Fruit fly (Drosophila melanogaster) whole organism, embryonic: ENCODE results near the gene lectin-37Da.
A peak's percentile ranks its signal among the peaks of the same experiment; 100 is the strongest.

ENCODE experiments used
- Asciz ChIP-seq: fragments of 200-800 bp; sonication (Bioruptor generic); optimal IDR thresholded peaks from 2 replicates; lab custom pipeline; 2017; ENCODE audit warnings: missing biosample characterization, mild to moderate bottlenecking, missing genetic modification characterization, missing genetic modification reagents
- Atf-2 ChIP-seq: fragments of 200-800 bp; sonication (Bioruptor generic); optimal IDR thresholded peaks from 2 replicates; lab custom pipeline; 2016; ENCODE audit warnings: missing biosample characterization, missing genetic modification characterization
- CG11560 ChIP-seq: fragments of 200-800 bp; sonication (Bioruptor generic); IDR thresholded peaks from 3 replicates; pipeline ENCODE4 v1.3.6; 2022; ENCODE audit warnings: missing biosample characterization, missing genetic modification characterization
- CG11696 ChIP-seq: fragments of 200-800 bp; sonication (Bioruptor generic); IDR thresholded peaks from 2 replicates; pipeline ENCODE4 v1.3.6; 2022; ENCODE audit warnings: missing biosample characterization, missing genetic modification characterization
- CG13287 ChIP-seq: fragments of 200-800 bp; sonication (Bioruptor generic); IDR thresholded peaks from 2 replicates; pipeline ENCODE4 v1.3.6; 2022; ENCODE audit warnings: missing biosample characterization, missing genetic modification characterization; ENCODE audit not compliant: partially characterized antibody
- CG13894 ChIP-seq: fragments of 200-800 bp; sonication (Bioruptor generic); optimal IDR thresholded peaks from 3 replicates; lab custom pipeline; 2018; ENCODE audit warnings: missing biosample characterization, mild to moderate bottlenecking, missing genetic modification characterization, moderate library complexity
- CG14860 ChIP-seq: fragments of 200-800 bp; sonication (Bioruptor generic); IDR thresholded peaks from 3 replicates; pipeline ENCODE4 v1.3.6; 2022; ENCODE audit warnings: missing biosample characterization, missing genetic modification characterization; ENCODE audit not compliant: partially characterized antibody
- CG15269 ChIP-seq: fragments of 200-800 bp; sonication (Bioruptor generic); optimal IDR thresholded peaks from 2 replicates; lab custom pipeline; 2018; ENCODE audit warnings: missing biosample characterization, mild to moderate bottlenecking, missing genetic modification characterization, moderate library complexity
- CG18011 ChIP-seq: fragments of 200-800 bp; sonication (Bioruptor generic); optimal IDR thresholded peaks from 2 replicates; lab custom pipeline; 2017; ENCODE audit warnings: missing biosample characterization, missing genetic modification characterization, mild to moderate bottlenecking, moderate library complexity, missing genotype
- CG2712 ChIP-seq: fragments of 200-800 bp; optimal IDR thresholded peaks from 3 replicates; lab custom pipeline; 2019; ENCODE audit warnings: missing biosample characterization, mild to moderate bottlenecking, missing genetic modification characterization, moderate library complexity
- CG2889 ChIP-seq: fragments of 200-800 bp; sonication (Bioruptor generic); IDR thresholded peaks from 3 replicates; pipeline ENCODE4 v1.3.6; 2022; ENCODE audit warnings: missing biosample characterization, missing genetic modification characterization
- CG30403 ChIP-seq: fragments of 200-800 bp; sonication (Bioruptor generic); optimal IDR thresholded peaks from 3 replicates; lab custom pipeline; 2016; ENCODE audit warnings: missing biosample characterization, missing genetic modification characterization
- CG3281 ChIP-seq: fragments of 200-800 bp; sonication (Bioruptor generic); optimal IDR thresholded peaks from 3 replicates; lab custom pipeline; 2017; ENCODE audit warnings: missing biosample characterization, mild to moderate bottlenecking, missing genetic modification characterization
- CG5953 ChIP-seq: fragments of 200-800 bp; sonication (Bioruptor generic); IDR thresholded peaks from 2 replicates; pipeline ENCODE4 v1.3.6; 2022; ENCODE audit warnings: missing biosample characterization, missing genetic modification characterization
- CG6791 ChIP-seq: fragments of 200-800 bp; sonication (Bioruptor generic); IDR thresholded peaks from 3 replicates; pipeline ENCODE4 v1.3.6; 2022; ENCODE audit warnings: missing biosample characterization, missing genetic modification characterization; ENCODE audit not compliant: partially characterized antibody
- Dad ChIP-seq: fragments of 200-800 bp; sonication (Bioruptor generic); optimal IDR thresholded peaks from 3 replicates; lab custom pipeline; 2016; ENCODE audit warnings: missing biosample characterization, missing genetic modification characterization
- Deaf1 ChIP-seq: fragments of 200-800 bp; optimal IDR thresholded peaks from 3 replicates; lab custom pipeline; 2019; ENCODE audit warnings: missing biosample characterization, mild to moderate bottlenecking, missing genetic modification characterization, moderate library complexity
- Fer2 ChIP-seq: fragments of 200-800 bp; sonication (Bioruptor generic); optimal IDR thresholded peaks from 2 replicates; lab custom pipeline; 2018; ENCODE audit warnings: missing biosample characterization, mild to moderate bottlenecking, missing genetic modification characterization, moderate library complexity
- Gug ChIP-seq: fragments of 200-800 bp; sonication (Bioruptor generic); IDR thresholded peaks from 4 replicates; pipeline ENCODE4 v1.3.6; 2022; ENCODE audit warnings: missing biosample characterization, missing genetic modification characterization
- H15 ChIP-seq: fragments of 200-800 bp; sonication (Bioruptor generic); IDR thresholded peaks from 3 replicates; pipeline ENCODE4 v1.3.6; 2022; ENCODE audit warnings: missing biosample characterization, missing genetic modification characterization
- HHEX ChIP-seq: fragments of 200-800 bp; sonication (Bioruptor generic); optimal IDR thresholded peaks from 3 replicates; lab custom pipeline; 2017; ENCODE audit warnings: missing biosample characterization, mild to moderate bottlenecking, missing genetic modification characterization, missing genetic modification reagents
- Hey ChIP-seq: fragments of 200-800 bp; sonication (Bioruptor generic); optimal IDR thresholded peaks from 3 replicates; lab custom pipeline; 2018; ENCODE audit warnings: missing biosample characterization, mild to moderate bottlenecking, missing genetic modification characterization
- Hr78 ChIP-seq, 2 experiments: fragments of 200-800 bp in 1 of 2; fragments of >200 bp in 1 of 2; sonication (Bioruptor generic) in 1 of 2; optimal IDR thresholded peaks; 2 replicates each; lab custom pipeline; 2017 to 2019; ENCODE audit warnings: missing biosample characterization in 2 of 2, missing genetic modification characterization in 2 of 2, mild to moderate bottlenecking in 1 of 2, moderate library complexity in 1 of 2
- Mad ChIP-seq: fragments of 200-800 bp; sonication (Bioruptor generic); optimal IDR thresholded peaks from 2 replicates; lab custom pipeline; 2016; ENCODE audit warnings: missing biosample characterization, missing genetic modification characterization
- Side ChIP-seq: fragments of 200-800 bp; sonication (Bioruptor generic); optimal IDR thresholded peaks from 2 replicates; lab custom pipeline; 2016; ENCODE audit warnings: missing biosample characterization, missing genetic modification characterization
- Usf ChIP-seq: fragments of 200-800 bp; sonication (Bioruptor generic); optimal IDR thresholded peaks from 2 replicates; lab custom pipeline; 2017; ENCODE audit warnings: missing genotype, missing biosample characterization, missing genetic modification characterization
- Xbp1 ChIP-seq: fragments of 200-800 bp; sonication (Bioruptor generic); optimal IDR thresholded peaks from 3 replicates; lab custom pipeline; 2016; ENCODE audit warnings: missing biosample characterization, mild to moderate bottlenecking, missing genetic modification characterization
- ap ChIP-seq: fragments of 200-800 bp; sonication (Bioruptor generic); IDR thresholded peaks from 2 replicates; pipeline ENCODE4 v1.3.6; 2022; ENCODE audit warnings: missing biosample characterization, missing genetic modification characterization
- caup ChIP-seq: fragments of 200-800 bp; sonication (Bioruptor generic); optimal IDR thresholded peaks from 3 replicates; lab custom pipeline; 2017; ENCODE audit warnings: missing biosample characterization, mild to moderate bottlenecking, missing genetic modification characterization, moderate library complexity; ENCODE audit not compliant: severe bottlenecking
- chm ChIP-seq: fragments of 200-800 bp; sonication (Bioruptor generic); IDR thresholded peaks from 2 replicates; pipeline ENCODE4 v1.3.6; 2022; ENCODE audit warnings: missing biosample characterization, missing genetic modification characterization
- crol ChIP-seq: fragments of 200-800 bp; sonication (Bioruptor generic); IDR thresholded peaks from 2 replicates; pipeline ENCODE4 v1.3.6; 2022; ENCODE audit warnings: missing biosample characterization, missing genetic modification characterization
- dan ChIP-seq: fragments of 200-800 bp; sonication (Bioruptor generic); IDR thresholded peaks from 2 replicates; pipeline ENCODE4 v1.3.6; 2022; ENCODE audit warnings: missing biosample characterization, missing genetic modification characterization
- disco-r ChIP-seq: fragments of 200-800 bp; sonication (Bioruptor generic); optimal IDR thresholded peaks from 2 replicates; lab custom pipeline; 2016; ENCODE audit warnings: missing biosample characterization, missing genetic modification characterization
- dmrt99B ChIP-seq: fragments of 200-800 bp; sonication (Bioruptor generic); optimal IDR thresholded peaks from 2 replicates; lab custom pipeline; 2018; ENCODE audit warnings: missing biosample characterization, mild to moderate bottlenecking, missing genetic modification characterization, moderate library complexity
- ems ChIP-seq: fragments of 200-800 bp; sonication (Bioruptor generic); optimal IDR thresholded peaks from 3 replicates; lab custom pipeline; 2016; ENCODE audit warnings: missing biosample characterization, missing genetic modification characterization
- ewg ChIP-seq: fragments of 200-800 bp; sonication (Bioruptor generic); optimal IDR thresholded peaks from 3 replicates; lab custom pipeline; 2017; ENCODE audit warnings: mild to moderate bottlenecking, missing biosample characterization, missing genetic modification reagents, missing genetic modification characterization
- fru ChIP-seq: fragments of >200 bp; optimal IDR thresholded peaks from 2 replicates; lab custom pipeline; 2017
- gfzf ChIP-seq: fragments of 200-800 bp; sonication (Bioruptor generic); optimal IDR thresholded peaks from 2 replicates; lab custom pipeline; 2016; ENCODE audit warnings: missing biosample characterization, mild to moderate bottlenecking, missing genetic modification characterization, moderate library complexity
- her ChIP-seq: fragments of 200-800 bp; sonication (Bioruptor generic); optimal IDR thresholded peaks from 2 replicates; lab custom pipeline; 2016; ENCODE audit warnings: missing biosample characterization, missing genetic modification characterization
- mam ChIP-seq: fragments of 200-800 bp; sonication (Bioruptor generic); optimal IDR thresholded peaks from 3 replicates; lab custom pipeline; 2016; ENCODE audit warnings: missing biosample characterization, missing genetic modification characterization
- odd ChIP-seq: fragments of 200-800 bp; sonication (Bioruptor generic); optimal IDR thresholded peaks from 2 replicates; lab custom pipeline; 2017; ENCODE audit warnings: missing biosample characterization, mild to moderate bottlenecking, missing genetic modification characterization
- run ChIP-seq: fragments of 200-800 bp; sonication (Bioruptor generic); optimal IDR thresholded peaks from 3 replicates; lab custom pipeline; 2018; ENCODE audit warnings: missing biosample characterization, mild to moderate bottlenecking, missing genetic modification characterization
- sc ChIP-seq, 3 experiments: fragments of >200 bp in 2 of 3; fragments of 200-800 bp in 1 of 3; sonication (Bioruptor generic) in 1 of 3; optimal IDR thresholded peaks; 2 replicates in 2 of 3; 3 replicates in 1 of 3; lab custom pipeline; 2017; ENCODE audit warnings: mild to moderate bottlenecking in 1 of 3, missing biosample characterization in 1 of 3, missing genetic modification characterization in 1 of 3, missing genetic modification reagents in 1 of 3
- seq ChIP-seq: fragments of 200-800 bp; sonication (Bioruptor generic); IDR thresholded peaks from 2 replicates; pipeline ENCODE4 v1.3.6; 2022; ENCODE audit warnings: missing biosample characterization, missing genetic modification characterization
- unc-4 ChIP-seq: fragments of 200-800 bp; sonication (Bioruptor generic); IDR thresholded peaks from 2 replicates; pipeline ENCODE4 v1.3.6; 2022; ENCODE audit warnings: missing biosample characterization, missing genetic modification characterization; ENCODE audit not compliant: partially characterized antibody
- usp ChIP-seq: fragments of >200 bp; optimal IDR thresholded peaks from 2 replicates; lab custom pipeline; 2017; ENCODE audit warnings: missing biosample characterization, missing genetic modification characterization
- vnd ChIP-seq: fragments of 200-800 bp; sonication (Bioruptor generic); IDR thresholded peaks from 3 replicates; pipeline ENCODE4 v1.3.6; 2022; ENCODE audit warnings: missing biosample characterization, missing genetic modification characterization; ENCODE audit not compliant: partially characterized antibody
- zen ChIP-seq: fragments of 200-800 bp; sonication (Bioruptor generic); optimal IDR thresholded peaks from 3 replicates; lab custom pipeline; 2018; ENCODE audit warnings: missing biosample characterization, mild to moderate bottlenecking, missing genetic modification characterization, moderate library complexity
- zfh1 ChIP-seq: fragments of 200-800 bp; sonication (Bioruptor generic); IDR thresholded peaks from 3 replicates; pipeline ENCODE4 v1.3.6; 2022; ENCODE audit warnings: missing biosample characterization, missing genetic modification characterization

lectin-37Da gene

dm6 chr2L:19452535-19453317 is 34.6 kb downstream of the lectin-37Da start (continued):
- peak; percentile 99 for TF ChIP-seq CG3281
- TF ChIP-seq CG30403 (GFP tag; lab: Kevin White, UChicago), result peak; percentile 25
- TF ChIP-seq odd (GFP tag; lab: Kevin White, UChicago), result peak; percentile 7
- no peak for TF ChIP-seq disco-r (GFP tag; lab: Kevin White, UChicago)
- TF ChIP-seq chm (GFP tag; lab: Robert Waterston, UW), result no peak
- no peak for TF ChIP-seq CG18011 (GFP tag; lab: Kevin White, UChicago)
- TF ChIP-seq CG14860 (GFP tag; lab: Robert Waterston, UW), result no peak
- TF ChIP-seq Mad (GFP tag; lab: Kevin White, UChicago), result no peak
- peak; percentile 87 for TF ChIP-seq ewg (GFP tag; lab: Kevin White, UChicago)
- TF ChIP-seq HHEX (GFP tag; lab: Kevin White, UChicago), result no peak
- TF ChIP-seq CG2889 (GFP tag; lab: Robert Waterston, UW), result no peak
- TF ChIP-seq vnd (GFP tag; lab: Robert Waterston, UW), result no peak
- no peak for TF ChIP-seq H15 (GFP tag; lab: Robert Waterston, UW)
- no peak for TF ChIP-seq Fer2 (tag; lab: Kevin White, UChicago)
- no peak for TF ChIP-seq dan (GFP tag; lab: Robert Waterston, UW)
- no peak for TF ChIP-seq Asciz (GFP tag; lab: Kevin White, UChicago)
- TF ChIP-seq her (GFP tag; lab: Kevin White, UChicago), result peak; percentile 0
- TF ChIP-seq ems, result peak; percentile 1
- TF ChIP-seq Deaf1 (tag; lab: Kevin White, UChicago), result no peak
- TF ChIP-seq ap (GFP tag; lab: Robert Waterston, UW), result no peak
- TF ChIP-seq Dad (GFP tag; lab: Kevin White, UChicago), result no peak
- no peak for TF ChIP-seq Gug (GFP tag; lab: Robert Waterston, UW)
- no peak for TF ChIP-seq CG11560 (tag; lab: Robert Waterston, UW)
- TF ChIP-seq CG11696 (GFP tag; lab: Robert Waterston, UW), result no peak
- TF ChIP-seq seq, result no peak
- no peak for TF ChIP-seq CG13894 (tag; lab: Kevin White, UChicago)
- TF ChIP-seq Xbp1 (GFP tag; lab: Kevin White, UChicago), result peak; percentile 5
- peak; percentile 36 for TF ChIP-seq mam (GFP tag; lab: Kevin White, UChicago)
- no peak for TF ChIP-seq fru (lab: Kevin White, UChicago)
- TF ChIP-seq CG2712, result no peak
- TF ChIP-seq Side (GFP tag; lab: Kevin White, UChicago), result no peak
- no peak for TF ChIP-seq gfzf
- TF ChIP-seq unc-4 (GFP tag; lab: Robert Waterston, UW), result no peak
- TF ChIP-seq crol (GFP tag; lab: Robert Waterston, UW), result no peak
- no peak for TF ChIP-seq zfh1 (GFP tag; lab: Robert Waterston, UW)
- peak; percentile 40; the same call in 1 of the 3 replicates for TF ChIP-seq CG6791
- TF ChIP-seq dmrt99B (tag; lab: Kevin White, UChicago), result no peak
- TF ChIP-seq Usf (GFP tag; lab: Kevin White, UChicago), result no peak
- TF ChIP-seq CG5953 (GFP tag; lab: Robert Waterston, UW), result no peak
- TF ChIP-seq Hey (tag; lab: Kevin White, UChicago), result no peak
- no peak for TF ChIP-seq caup (GFP tag; lab: Kevin White, UChicago)
- TF ChIP-seq CG13287 (GFP tag; lab: Robert Waterston, UW), result peak; percentile 39
- no peak for TF ChIP-seq usp (GFP tag; lab: Kevin White, UChicago)
- no peak for TF ChIP-seq run
- no peak for TF ChIP-seq sc (optimal IDR thresholded peaks at IDR 0.05; lab: Kevin White, UChicago)
- no peak for TF ChIP-seq sc (GFP tag; optimal IDR thresholded peaks at IDR 0.05; lab: Kevin White, UChicago)
- TF ChIP-seq Hr78 (GFP tag; optimal IDR thresholded peaks at IDR 0.05; lab: Kevin White, UChicago), result no peak
- peak; percentile 31 for TF ChIP-seq CG15269 (tag; lab: Kevin White, UChicago)
- no peak for TF ChIP-seq zen
- no peak for TF ChIP-seq Atf-2 (GFP tag; lab: Kevin White, UChicago)
